Worm (Caenorhabditis elegans): ENCODE data around the gene sym-1.

DNA sequence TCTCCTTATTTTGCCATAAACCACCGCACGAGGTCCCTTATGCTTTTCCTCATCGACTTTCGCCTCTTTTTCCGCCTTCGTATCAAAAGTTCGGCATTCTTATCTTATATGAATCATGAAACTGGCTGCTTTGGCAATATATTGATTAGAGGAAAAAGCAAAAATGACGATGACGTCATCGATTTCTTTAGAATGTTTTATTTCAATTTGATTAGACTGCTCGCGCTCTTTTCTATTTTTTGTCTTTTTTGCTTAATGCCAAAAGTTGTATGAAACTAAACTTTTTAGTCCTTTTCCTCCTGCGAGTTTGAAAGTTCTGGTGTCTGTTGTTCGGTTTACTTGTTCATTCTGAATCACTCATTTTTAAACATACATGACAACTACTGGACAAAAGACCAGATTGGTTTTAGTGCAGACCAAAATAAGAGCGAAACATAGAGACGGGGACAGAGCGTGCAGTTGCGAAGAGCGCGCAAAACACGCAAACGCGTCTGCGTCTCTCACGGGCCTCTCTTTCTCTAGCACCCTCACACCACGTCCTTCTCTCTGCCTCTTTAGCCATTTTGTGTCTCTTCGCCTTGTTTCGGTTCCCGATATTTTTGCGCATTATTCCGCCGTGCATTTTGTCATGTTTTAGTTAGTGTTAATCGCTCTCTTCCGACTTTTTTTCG, 28.8 kb downstream of the sym-1 start:
- TF ChIP-seq snpc-4 (GFP tag; optimal IDR thresholded peaks at IDR 0.05) (no peak), snpc-4 (tag; optimal IDR thresholded peaks at IDR 0.05) (no peak), repo-1 (tag; optimal IDR thresholded peaks at IDR 0.05) (no peak), ekl-4 (GFP tag; IDR thresholded peaks at IDR 0.05) (0 out of 2 replicates have a peak, but pooled peaks have one; percentile 30), nhr-120 (GFP tag; IDR thresholded peaks at IDR 0.05) (no peak), rpc-1 (optimal IDR thresholded peaks at IDR 0.05) (no peak), rpc-1 (tag; optimal IDR thresholded peaks at IDR 0.05) (no peak), unc-130 (GFP tag; optimal IDR thresholded peaks at IDR 0.05) (no peak), lir-1 (GFP tag; conservative IDR thresholded peaks at IDR 0.05) (no peak), hsf-1 (GFP tag; IDR thresholded peaks at IDR 0.05) (no peak), chd-7 (tag; optimal IDR thresholded peaks at IDR 0.05) (no peak), snpc-1.1 (tag; optimal IDR thresholded peaks at IDR 0.05; ENCODE audit: insufficient read depth) (no peak)

All from whole organism, young adult.